Worm (Caenorhabditis elegans) whole organism, late embryonic: ENCODE data around the gene H02F09.3.

Experiments used
- lin-11 ChIP-seq: fragments of 200-800 bp; sonication (Bioruptor generic); optimal IDR thresholded peaks from 2 replicates; lab custom pipeline; 2018; ENCODE audit warnings: mild to moderate bottlenecking, missing genetic modification characterization, missing compliant biosample characterization
- nfya-1 ChIP-seq: sonication (generic microtip); optimal IDR thresholded peaks from 2 replicates; lab custom pipeline; 2017; ENCODE audit warnings: missing genetic modification characterization, mild to moderate bottlenecking, missing compliant biosample characterization, antibody characterized with exemption, moderate library complexity
- pax-1 ChIP-seq: fragments of 150-350 bp; optimal IDR thresholded peaks from 2 replicates; lab custom pipeline; 2014; ENCODE audit warnings: missing biosample characterization, missing genetic modification characterization
- ref-2 ChIP-seq: sonication (generic microtip); optimal IDR thresholded peaks from 2 replicates; lab custom pipeline; 2016; ENCODE audit warnings: missing genetic modification characterization, missing compliant biosample characterization

ce11 chrX:1525511-1526172, 42.8 kb upstream of the H02F09.3 start:
- TF ChIP-seq lin-11 (tag; lab: Kevin White, UChicago) (no peak), pax-1 (tag; lab: Kevin White, UChicago) (no peak), nfya-1 (tag; lab: Kevin White, UChicago) (no peak), ref-2 (no peak)
